Worm (Caenorhabditis elegans) whole organism, L4/young adult: Measurements from ENCODE around the gene sdpn-1.

Source experiments
- W03F9.2 ChIP-seq: fragments of 150-350 bp; optimal IDR thresholded peaks from 2 replicates; lab custom pipeline; 2014; ENCODE audit warnings: missing biosample characterization, missing genetic modification characterization
- dao-5 ChIP-seq: sonication (generic microtip); optimal IDR thresholded peaks from 2 replicates; lab custom pipeline; 2016; ENCODE audit warnings: missing genotype, missing genetic modification characterization, moderate library complexity, missing compliant biosample characterization
- him-1 ChIP-seq: sonication (generic microtip); optimal IDR thresholded peaks from 2 replicates; lab custom pipeline; 2016; ENCODE audit warnings: missing genotype, missing genetic modification reagents, missing genetic modification characterization, missing compliant biosample characterization

sdpn-1 gene

DNA sequence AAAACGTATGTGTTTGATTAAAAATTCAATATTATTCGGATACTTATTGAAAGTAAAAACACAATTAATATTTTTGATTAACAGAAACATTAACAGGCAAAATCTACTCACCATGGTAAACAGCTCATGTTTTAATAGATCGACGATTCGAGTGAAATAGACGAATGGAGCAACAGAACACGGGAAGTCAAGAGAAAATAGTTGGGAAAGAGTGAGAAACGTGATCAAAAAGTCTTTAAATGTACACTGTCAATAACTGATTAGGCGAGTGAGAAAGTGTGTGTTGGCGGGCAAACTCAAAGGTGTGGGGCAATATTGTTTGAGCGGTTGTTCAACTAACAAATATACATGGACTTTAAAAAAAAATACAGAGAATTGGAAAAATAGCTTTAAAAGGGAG, at the start of gene sdpn-1:
TSS of gene sdpn-1 (minus strand) at position 262 of the 400 bp plus-strand sequence.
- TF ChIP-seq W03F9.2 (tag; lab: Kevin White, UChicago) (no peak), dao-5 (tag; lab: Kevin White, UChicago) (no peak), him-1 (no peak)

DNA sequence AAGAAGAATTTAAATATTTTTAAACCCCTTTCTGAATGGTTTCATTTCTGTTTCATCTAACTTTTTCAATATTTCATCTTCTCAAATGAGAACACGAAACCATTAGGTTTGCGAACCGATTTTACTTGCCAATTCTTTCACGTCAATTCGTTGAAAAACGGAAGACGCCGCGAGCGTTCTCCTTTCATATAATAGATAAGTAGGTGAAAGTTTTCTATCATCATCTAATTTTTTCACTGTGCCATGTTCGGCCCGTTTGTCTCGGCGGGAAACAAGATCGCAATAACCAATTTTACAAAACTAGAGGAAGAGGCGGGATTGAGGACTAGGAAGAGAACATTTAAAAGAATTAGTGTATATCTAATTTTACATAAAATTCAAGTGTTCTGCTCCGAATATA, 47.1 kb upstream of the sdpn-1 start, which contains the start of gene C18A11.4:
TSS of gene C18A11.4 (plus strand) at position 367 of the 400 bp plus-strand sequence.
- TF ChIP-seq dao-5 (tag; lab: Kevin White, UChicago) (no peak), him-1 (no peak), W03F9.2 (tag; lab: Kevin White, UChicago) (no peak)

DNA sequence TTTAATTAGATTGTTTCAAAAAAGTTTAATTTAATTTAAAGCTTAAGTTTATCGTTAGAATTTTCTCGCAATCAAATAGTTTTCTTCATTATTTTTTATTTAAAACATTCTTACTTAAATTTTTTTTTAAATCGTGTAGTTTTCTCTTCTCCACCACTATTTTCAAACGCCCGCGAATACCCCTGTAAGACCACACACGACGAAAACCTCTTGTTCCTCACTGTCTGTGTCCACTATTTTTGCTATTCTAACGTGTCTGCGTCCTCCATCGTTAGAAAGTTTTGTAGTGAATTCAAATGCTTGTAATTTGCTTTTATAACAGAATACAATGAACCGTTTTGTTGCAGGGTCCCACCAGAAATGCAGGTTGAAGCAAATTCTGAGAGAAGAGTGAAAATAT, 42.9 kb upstream of the sdpn-1 start, which contains the start of gene xol-1:
TSS of gene xol-1 (plus strand) at position 347 of the 400 bp plus-strand sequence.
- TF ChIP-seq him-1 (no peak), W03F9.2 (tag; lab: Kevin White, UChicago) (no peak)

DNA sequence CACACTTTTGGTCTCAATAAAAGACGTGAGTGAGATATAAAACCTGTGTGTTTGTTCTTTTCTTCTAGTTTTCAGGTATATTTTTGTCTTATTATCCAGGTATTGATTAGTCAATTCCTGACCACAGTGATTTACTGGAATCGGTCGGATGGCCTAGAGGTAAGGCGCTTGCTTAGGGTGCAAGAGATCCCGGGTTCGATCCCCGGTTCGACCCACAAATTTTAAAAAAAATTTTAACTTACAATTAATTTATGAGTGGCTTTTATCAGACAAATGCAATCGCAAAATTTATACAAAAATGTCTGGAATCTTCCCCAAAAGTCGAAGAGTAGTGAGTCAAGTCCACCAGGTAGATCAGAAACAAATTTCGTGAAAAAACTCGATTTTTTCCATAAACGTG, 39.3 kb upstream of the sdpn-1 start:
- TF ChIP-seq him-1 (no peak), W03F9.2 (tag; lab: Kevin White, UChicago) (no peak), dao-5 (tag; lab: Kevin White, UChicago) (no peak)

DNA sequence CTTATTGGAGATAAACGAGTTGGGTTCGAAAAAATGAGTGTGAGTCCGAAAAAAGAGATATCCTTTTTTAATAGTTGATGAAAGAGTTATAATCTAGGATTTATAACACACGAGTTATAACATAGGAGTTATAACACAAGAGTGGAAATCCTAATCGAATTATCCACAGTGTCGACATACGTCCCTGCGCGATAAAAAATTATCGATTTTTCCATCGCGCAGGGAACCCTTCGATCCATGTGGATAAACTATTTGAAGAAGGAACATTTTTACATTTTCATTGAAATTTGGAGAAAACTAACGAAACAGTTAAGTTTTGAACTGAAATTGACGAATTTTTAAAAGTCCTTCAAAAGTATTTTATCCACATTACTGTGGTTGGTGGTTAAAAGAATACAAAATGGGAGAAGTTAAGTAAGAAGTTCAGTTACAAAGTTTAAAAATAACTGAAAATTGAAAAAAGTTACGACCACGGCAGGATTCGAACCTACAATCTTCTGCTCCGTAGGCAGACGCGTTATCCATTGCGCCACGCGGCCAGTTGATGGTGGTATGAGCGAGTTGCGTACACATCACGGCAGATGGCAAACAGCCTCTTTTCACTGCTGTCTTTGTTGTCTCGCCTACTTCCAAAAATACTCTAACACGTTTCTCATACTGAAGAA, 38.3 kb upstream of the sdpn-1 start:
- TF ChIP-seq him-1, result peak; percentile 99
- peak; percentile 88 for TF ChIP-seq dao-5 (tag; lab: Kevin White, UChicago)
- peak; percentile 97 for TF ChIP-seq W03F9.2 (tag; lab: Kevin White, UChicago)

DNA sequence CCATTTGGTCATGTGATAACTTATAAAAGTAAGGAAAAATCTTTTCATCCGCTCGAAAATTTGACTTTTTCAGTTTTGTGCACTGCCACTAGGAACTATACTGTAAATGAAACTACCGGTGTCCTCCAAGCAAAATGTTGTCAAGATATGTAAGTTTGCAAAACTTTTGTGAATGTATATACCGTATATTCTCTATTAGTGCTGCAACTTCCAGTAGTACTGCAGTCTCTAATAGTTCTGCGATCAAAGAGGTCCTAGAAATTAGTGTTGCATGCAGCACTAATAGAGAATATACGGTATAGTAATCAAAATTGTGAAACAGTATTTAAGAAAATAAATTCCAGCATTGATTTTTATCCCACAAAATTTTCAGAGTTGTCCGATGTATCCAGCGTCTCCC, 32.0 kb upstream of the sdpn-1 start:
- TF ChIP-seq dao-5 (tag; lab: Kevin White, UChicago) (no peak), W03F9.2 (tag; lab: Kevin White, UChicago) (no peak), him-1 (no peak)

DNA sequence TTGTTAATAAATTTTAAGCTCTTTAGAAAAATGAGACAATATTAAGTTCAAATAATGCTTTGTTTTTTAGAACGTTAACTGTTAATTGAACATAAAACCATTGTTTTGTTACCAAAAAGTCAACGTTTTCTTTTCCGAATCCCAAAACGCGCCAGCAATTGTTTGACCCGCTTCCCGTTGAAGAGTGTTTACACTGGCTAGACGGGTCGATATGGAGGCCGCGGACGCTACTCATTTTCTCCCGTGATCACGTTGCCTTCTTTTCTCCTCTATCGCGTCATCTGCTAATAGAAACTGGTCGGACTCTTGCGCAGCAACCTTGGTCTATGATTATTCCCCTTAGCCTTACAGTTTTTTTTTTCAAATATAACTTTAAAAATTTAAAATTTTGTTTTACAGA, 31.1 kb upstream of the sdpn-1 start, which contains the start of gene C34D10.1:
TSS of gene C34D10.1 (plus strand) at position 400 of the 400 bp plus-strand sequence.
- peak; percentile 17 for TF ChIP-seq him-1
- TF ChIP-seq dao-5 (tag; lab: Kevin White, UChicago), result no peak

DNA sequence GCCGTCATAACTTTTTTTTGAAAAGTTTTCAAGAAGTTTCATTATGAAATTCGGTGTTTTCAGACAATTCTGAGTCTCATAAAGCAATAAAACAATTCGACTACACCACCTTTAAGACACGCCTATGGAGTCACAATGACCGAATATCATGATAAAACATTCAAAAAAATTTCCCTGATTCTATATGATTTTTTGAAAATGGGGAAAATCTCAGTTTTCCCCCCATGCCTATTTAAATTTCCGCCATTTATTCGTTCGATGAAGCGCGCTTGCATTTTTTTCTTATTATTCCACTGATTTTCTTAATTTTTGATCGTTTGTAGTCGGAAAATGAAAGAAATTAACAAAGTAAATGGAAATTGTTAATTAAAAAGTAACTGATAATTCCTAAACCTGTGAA, 29.5 kb upstream of the sdpn-1 start:
- TF ChIP-seq dao-5 (tag; lab: Kevin White, UChicago) (no peak), W03F9.2 (tag; lab: Kevin White, UChicago) (no peak), him-1 (no peak)

DNA sequence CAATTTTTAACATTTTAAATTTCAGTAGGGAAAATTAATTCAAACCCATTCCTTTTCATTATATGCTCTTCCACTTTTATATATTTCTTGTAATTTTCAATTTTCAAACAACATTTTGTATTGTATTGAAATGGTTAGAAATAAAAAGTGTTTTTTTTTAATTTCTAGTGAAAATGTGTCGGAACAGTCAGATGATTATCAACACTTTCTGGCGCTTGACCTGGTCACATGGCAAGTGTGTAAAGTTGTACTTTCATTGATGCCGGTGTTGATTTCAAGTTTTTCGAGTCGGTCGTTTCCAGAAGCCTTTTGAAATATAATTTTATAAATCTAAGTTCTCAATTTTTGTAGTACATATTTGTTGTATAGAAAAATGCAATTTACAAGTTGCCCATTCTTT, 28.7 kb upstream of the sdpn-1 start:
- TF ChIP-seq him-1 (no peak), dao-5 (tag; lab: Kevin White, UChicago) (no peak), W03F9.2 (tag; lab: Kevin White, UChicago) (no peak)

DNA sequence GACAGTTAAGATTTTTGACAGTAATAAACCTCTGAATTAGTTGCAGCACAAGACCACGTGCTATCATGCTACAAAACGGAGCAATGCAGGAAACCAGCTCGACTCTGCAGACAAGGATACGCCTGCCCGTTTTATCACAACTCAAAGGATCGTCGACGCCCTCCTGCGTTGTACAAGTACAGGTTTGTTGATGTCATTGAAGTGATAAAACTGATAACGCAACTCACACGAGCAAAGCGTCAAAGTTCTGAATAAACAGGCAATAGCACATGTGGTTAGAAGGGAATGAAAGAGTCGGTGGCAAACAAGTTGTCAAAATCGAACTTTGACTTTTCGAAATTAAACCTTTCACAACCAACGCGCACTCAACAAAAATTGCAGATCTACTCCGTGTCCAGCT, 24.7 kb upstream of the sdpn-1 start:
- TF ChIP-seq W03F9.2 (tag; lab: Kevin White, UChicago) (no peak), dao-5 (tag; lab: Kevin White, UChicago) (no peak), him-1 (no peak)

DNA sequence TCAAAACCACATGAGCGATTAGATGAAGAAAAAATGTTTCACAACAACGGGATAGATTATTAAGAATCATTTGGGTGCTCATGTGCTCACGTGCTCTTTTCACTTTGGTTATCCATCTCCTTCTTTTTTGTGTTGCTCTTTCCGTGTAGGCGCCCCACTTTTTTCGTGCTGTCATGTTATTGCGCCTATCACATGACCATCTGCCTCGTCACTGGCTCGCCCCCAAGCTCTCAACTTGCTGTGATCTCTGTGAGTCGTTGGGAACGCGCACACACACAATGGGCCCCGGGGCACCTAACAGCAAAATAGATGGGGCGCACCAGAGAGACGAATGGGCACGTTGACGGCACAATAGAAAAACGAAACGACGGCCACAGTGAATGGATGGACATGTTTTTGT, 23.6 kb upstream of the sdpn-1 start:
- TF ChIP-seq dao-5 (tag; lab: Kevin White, UChicago) (no peak), him-1 (peak; percentile 89)

DNA sequence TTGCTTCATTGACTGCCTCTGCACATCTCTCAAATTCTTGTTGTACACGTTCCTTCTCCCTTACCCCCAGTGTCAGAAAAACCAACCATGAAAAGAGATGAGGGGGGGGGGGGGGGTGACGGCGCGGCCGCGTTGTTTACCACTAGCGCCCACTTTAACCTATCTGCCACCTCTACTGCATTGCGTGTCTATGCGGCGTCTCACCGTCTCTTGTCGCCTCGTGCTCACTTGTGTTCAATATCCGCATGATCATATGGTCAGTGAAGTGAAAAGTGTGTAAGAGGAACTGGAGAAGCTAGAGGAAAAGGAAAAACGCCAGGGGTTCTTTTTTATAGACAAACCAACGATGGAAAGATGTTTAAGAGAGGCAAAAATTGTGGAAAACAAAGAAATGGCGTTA, 21.6 kb upstream of the sdpn-1 start:
- peak; percentile 86 for TF ChIP-seq him-1
- peak; percentile 16 for TF ChIP-seq dao-5 (tag; lab: Kevin White, UChicago)
- peak; percentile 2 for TF ChIP-seq W03F9.2 (tag; lab: Kevin White, UChicago)

DNA sequence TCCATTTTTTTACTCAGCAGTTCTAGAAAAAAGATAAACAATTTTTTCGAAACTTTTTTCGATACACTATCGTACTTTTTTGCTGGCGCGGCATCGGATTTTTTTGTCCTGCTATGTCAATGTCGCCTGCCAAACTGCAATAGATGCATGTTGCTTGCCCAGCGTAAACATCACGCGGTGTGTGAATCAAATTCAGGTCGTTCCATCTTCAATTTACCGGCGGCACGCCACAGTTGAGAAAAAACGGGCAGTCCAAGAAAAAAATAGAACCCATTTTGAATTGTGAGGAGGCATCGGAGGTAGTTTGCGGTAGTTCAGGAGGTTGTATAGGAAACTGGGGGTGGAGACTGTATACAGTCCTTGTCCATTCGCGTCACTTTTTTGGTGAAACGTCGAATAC, 20.4 kb upstream of the sdpn-1 start:
- TF ChIP-seq him-1, result no peak
- TF ChIP-seq dao-5 (tag; lab: Kevin White, UChicago), result peak; percentile 2

DNA sequence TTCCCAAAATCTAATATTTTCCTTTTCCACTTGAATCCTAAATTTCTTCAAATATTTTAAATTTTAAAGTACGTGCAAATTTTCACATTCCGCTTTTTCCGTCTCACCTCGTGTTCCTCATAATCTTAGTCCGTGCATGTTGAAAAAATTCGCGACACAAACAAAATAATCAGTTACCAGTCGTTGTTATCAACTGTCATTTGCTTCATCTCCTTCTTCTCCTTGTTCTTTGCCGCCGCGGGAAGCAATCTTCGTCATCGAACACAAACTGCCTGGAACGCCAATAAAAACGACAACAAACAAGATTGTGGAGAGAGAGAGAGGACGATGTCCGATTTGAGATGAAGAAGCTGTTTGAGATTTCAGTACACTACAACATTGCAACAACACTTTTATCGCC, 19.7 kb upstream of the sdpn-1 start, which contains the start of gene C34D10.5:
TSS of gene C34D10.5 (plus strand) at position 269 of the 400 bp plus-strand sequence.
- TF ChIP-seq dao-5 (tag; lab: Kevin White, UChicago) (no peak), him-1 (no peak), W03F9.2 (tag; lab: Kevin White, UChicago) (no peak)

DNA sequence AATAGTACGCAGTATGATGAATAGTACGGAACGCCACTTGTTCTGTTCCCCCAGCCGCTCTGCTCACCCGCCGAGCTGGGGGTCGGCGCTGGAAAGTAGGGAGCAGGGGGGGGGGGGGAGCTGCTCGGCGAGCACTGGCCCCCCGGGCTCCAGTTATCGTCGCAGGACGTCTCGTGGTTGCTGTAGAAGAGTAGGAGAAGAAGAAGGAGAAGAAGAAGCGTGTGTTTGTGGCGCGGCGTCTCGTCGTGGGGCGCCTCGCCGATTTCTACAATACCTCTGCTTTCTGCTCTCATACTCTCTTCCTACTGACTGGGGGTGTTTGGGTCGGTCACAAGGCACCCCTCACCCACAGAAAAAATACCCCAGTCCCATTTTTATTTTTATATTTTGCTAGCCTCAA, 19.3 kb upstream of the sdpn-1 start:
- TF ChIP-seq W03F9.2 (tag; lab: Kevin White, UChicago), result no peak
- TF ChIP-seq him-1, result peak; percentile 58
